Fruit fly (Drosophila melanogaster) whole organism, wandering third instar larva: Measurements from ENCODE around the gene unc80.
A peak's percentile ranks its signal among the peaks of the same experiment; 100 is the strongest.

Experiments used
- Dfd ChIP-seq: fragments of >200 bp; optimal IDR thresholded peaks from 2 replicates; lab custom pipeline; 2017; ENCODE audit warnings: missing biosample characterization, missing genetic modification characterization
- Hr83 ChIP-seq: fragments of 200-300 bp; sonication (Bioruptor generic); optimal IDR thresholded peaks from 2 replicates; lab custom pipeline; 2016; ENCODE audit warnings: missing biosample characterization, mild to moderate bottlenecking, missing genetic modification characterization, moderate library complexity; ENCODE audit not compliant: poor library complexity, severe bottlenecking
- N ChIP-seq: fragments of >200 bp; optimal IDR thresholded peaks from 2 replicates; lab custom pipeline; 2018; ENCODE audit warnings: missing biosample characterization, missing external identifiers, missing genetic modification characterization
- OdsH ChIP-seq: fragments of 200-800 bp; sonication (Bioruptor generic); optimal IDR thresholded peaks from 2 replicates; lab custom pipeline; 2016; ENCODE audit warnings: missing biosample characterization, mild to moderate bottlenecking, missing genetic modification characterization
- Vsx2 ChIP-seq: fragments of 200-300, 225-300 bp; sonication (Bioruptor generic); optimal IDR thresholded peaks from 2 replicates; lab custom pipeline; 2018; ENCODE audit warnings: missing biosample characterization, missing genetic modification characterization; ENCODE audit not compliant: partially characterized antibody
- dmrt93B ChIP-seq: fragments of 200-800 bp; sonication (Bioruptor generic); optimal IDR thresholded peaks from 2 replicates; lab custom pipeline; 2018; ENCODE audit warnings: missing biosample characterization, mild to moderate bottlenecking, missing genetic modification characterization
- dsf ChIP-seq: sonication (Bioruptor generic); optimal IDR thresholded peaks from 2 replicates; lab custom pipeline; 2016; ENCODE audit warnings: missing biosample characterization, missing genetic modification characterization, borderline replicate concordance
- h ChIP-seq: fragments of 200-800 bp; sonication (Bioruptor generic); optimal IDR thresholded peaks from 3 replicates; lab custom pipeline; 2016; ENCODE audit warnings: missing biosample characterization, mild to moderate bottlenecking, missing genetic modification characterization
- lola ChIP-seq: fragments of >200 bp; optimal IDR thresholded peaks from 2 replicates; lab custom pipeline; 2017; ENCODE audit warnings: missing biosample characterization, missing genetic modification characterization
- psq ChIP-seq: fragments of 200-800 bp; sonication (Bioruptor generic); optimal IDR thresholded peaks from 3 replicates; lab custom pipeline; 2017; ENCODE audit warnings: missing biosample characterization, mild to moderate bottlenecking, missing genetic modification characterization, moderate library complexity
- tai ChIP-seq: sonication (Bioruptor generic); optimal IDR thresholded peaks from 2 replicates; lab custom pipeline; 2016; ENCODE audit warnings: missing biosample characterization, missing genetic modification characterization
- usp ChIP-seq: fragments of >200 bp; optimal IDR thresholded peaks from 2 replicates; lab custom pipeline; 2017; ENCODE audit warnings: missing biosample characterization, missing genetic modification characterization
- woc ChIP-seq: sonication (Bioruptor generic); optimal IDR thresholded peaks from 2 replicates; lab custom pipeline; 2016; ENCODE audit warnings: missing biosample characterization, mild to moderate bottlenecking, missing genetic modification characterization

- TF ChIP-seq Dfd (GFP tag; lab: Kevin White, UChicago): no peak
- TF ChIP-seq lola: no peak
- no peak for TF ChIP-seq tai (GFP tag; lab: Kevin White, UChicago)
- TF ChIP-seq dsf: no peak
- no peak for TF ChIP-seq usp
- no peak for TF ChIP-seq woc (GFP tag; lab: Kevin White, UChicago)
- peak; percentile 60 for TF ChIP-seq psq (GFP tag; lab: Kevin White, UChicago)
- no peak for TF ChIP-seq N (GFP tag; lab: Kevin White, UChicago)
- TF ChIP-seq Vsx2: no peak
- TF ChIP-seq OdsH (GFP tag; lab: Kevin White, UChicago): no peak
- no peak for TF ChIP-seq h
- TF ChIP-seq dmrt93B: no peak
- no peak for TF ChIP-seq Hr83 (GFP tag; lab: Kevin White, UChicago)
Measured at dm6 chr3R:27692645-27693307, 30.5 kb downstream of the unc80 start.
